Fruit fly (Drosophila melanogaster) whole organism: ENCODE measurements around the gene CG17377.

Experiments used
- CG8478 ChIP-seq: fragments of >200 bp; optimal IDR thresholded peaks from 2 replicates; lab custom pipeline; 2018; ENCODE audit warnings: inconsistent platforms
- Dll ChIP-seq: fragments of >200 bp; optimal IDR thresholded peaks from 2 replicates; lab custom pipeline; 2017
- usp ChIP-seq: fragments of >200 bp; optimal IDR thresholded peaks from 2 replicates; lab custom pipeline; 2017; ENCODE audit warnings: missing biosample characterization, missing genetic modification characterization, mixed read lengths

DNA sequence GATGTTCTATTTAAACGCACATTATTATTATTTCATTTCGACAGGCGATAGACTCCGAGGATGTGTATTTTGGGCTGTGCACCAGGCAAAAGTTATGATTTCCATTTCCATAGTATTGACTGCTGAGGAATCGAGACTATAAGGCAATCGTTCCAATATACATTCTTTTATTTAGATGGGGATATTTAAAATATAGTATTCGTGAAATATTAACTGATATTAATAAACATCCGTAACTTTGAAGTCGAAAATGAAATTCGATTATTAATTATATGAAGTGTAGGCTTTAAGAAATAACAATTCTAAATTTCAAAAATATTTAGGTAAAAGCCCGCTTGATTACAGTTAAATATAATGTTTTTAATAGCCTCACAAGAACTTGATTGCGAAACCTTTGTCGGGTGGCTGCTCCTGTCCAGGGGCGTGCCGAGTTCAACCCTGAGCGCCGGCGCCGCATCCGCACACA, 27.7 kb upstream of the CG17377 start:
- TF ChIP-seq Dll (lab: Kevin White, UChicago), result no peak
- TF ChIP-seq CG8478, result no peak
- no peak for TF ChIP-seq usp
